Worm (Caenorhabditis elegans) whole organism, L4 larva: ENCODE data around the gene fbxa-95.

Experiments used
- F26F4.8 ChIP-seq: fragments of 200-800 bp; sonication (Bioruptor generic); conservative IDR thresholded peaks from 2 replicates; pipeline ENCODE4 v1.3.6; 2022; ENCODE audit warnings: missing genetic modification characterization, missing compliant biosample characterization
- F37D6.2 ChIP-seq: sonication (generic microtip); optimal IDR thresholded peaks from 2 replicates; lab custom pipeline; 2016; ENCODE audit warnings: mild to moderate bottlenecking, missing genetic modification characterization, missing compliant biosample characterization
- T20F7.1 ChIP-seq: fragments of 200-800 bp; sonication (Bioruptor generic); optimal IDR thresholded peaks from 2 replicates; lab custom pipeline; 2018; ENCODE audit warnings: mild to moderate bottlenecking, missing genetic modification characterization, missing compliant biosample characterization
- T26A8.4 ChIP-seq: fragments of 200-800 bp; sonication (Bioruptor generic); IDR thresholded peaks from 2 replicates; pipeline ENCODE4 v1.3.6; 2022; ENCODE audit warnings: missing genetic modification characterization, missing compliant biosample characterization
- Y5F2A.4 ChIP-seq: fragments of 200-800 bp; sonication (Bioruptor generic); optimal IDR thresholded peaks from 2 replicates; lab custom pipeline; 2018; ENCODE audit warnings: mild to moderate bottlenecking, missing genetic modification characterization, missing compliant biosample characterization
- Y75B8A.6 ChIP-seq: fragments of 200-800 bp; sonication (Bioruptor generic); IDR thresholded peaks from 2 replicates; pipeline ENCODE4 v1.3.6; 2022; ENCODE audit warnings: missing genetic modification reagents, missing genetic modification characterization, missing compliant biosample characterization
- ZK546.5 ChIP-seq, 2 experiments: sonication (generic microtip); optimal IDR thresholded peaks; 2 replicates each; lab custom pipeline; 2017; ENCODE audit warnings: missing biosample characterization in 2 of 2, missing genetic modification characterization in 2 of 2
- ama-1 ChIP-seq: fragments of 150-350 bp; optimal IDR thresholded peaks from 2 replicates; lab custom pipeline; 2014; ENCODE audit warnings: inconsistent platforms, mixed read lengths
- arid-1 ChIP-seq: fragments of 200-800 bp; sonication (Bioruptor generic); conservative IDR thresholded peaks from 2 replicates; pipeline ENCODE4 v1.3.6; 2022; ENCODE audit warnings: missing genetic modification reagents, missing genetic modification characterization, missing compliant biosample characterization
- attf-4 ChIP-seq: sonication (generic microtip); optimal IDR thresholded peaks from 3 replicates; lab custom pipeline; 2017; ENCODE audit warnings: missing biosample characterization, missing genetic modification characterization
- ceh-28 ChIP-seq: fragments of 150-350 bp; optimal IDR thresholded peaks from 2 replicates; lab custom pipeline; 2014; ENCODE audit warnings: missing biosample characterization, missing genetic modification reagents, missing genetic modification characterization
- ces-1 ChIP-seq: fragments of 150-350 bp; sonication (generic microtip); optimal IDR thresholded peaks from 4 replicates; lab custom pipeline; 2014; ENCODE audit warnings: missing biosample characterization, missing genetic modification reagents, missing genetic modification characterization
- cey-2 ChIP-seq: sonication (generic microtip); optimal IDR thresholded peaks from 3 replicates; lab custom pipeline; 2017; ENCODE audit warnings: missing genetic modification characterization, mild to moderate bottlenecking, missing compliant biosample characterization, antibody characterized with exemption, borderline replicate concordance; ENCODE audit not compliant: insufficient read depth
- daf-12 ChIP-seq: fragments of 150-350 bp; optimal IDR thresholded peaks from 2 replicates; lab custom pipeline; 2014; ENCODE audit warnings: missing biosample characterization, missing genetic modification reagents, missing genetic modification characterization
- daf-16 ChIP-seq, 3 experiments: sonication (generic microtip); optimal IDR thresholded peaks; 2 replicates each; lab custom pipeline; 2016 to 2017; ENCODE audit warnings: missing genetic modification characterization in 3 of 3, missing genetic modification reagents in 3 of 3, mild to moderate bottlenecking in 2 of 3, missing compliant biosample characterization in 2 of 3, missing biosample characterization in 1 of 3, moderate library complexity in 1 of 3
- daf-19 ChIP-seq: fragments of 200-800 bp; sonication (Bioruptor generic); conservative IDR thresholded peaks from 2 replicates; pipeline ENCODE4 v1.3.6; 2022; ENCODE audit warnings: missing genetic modification characterization, missing compliant biosample characterization
- dmd-6 ChIP-seq: fragments of 200-800 bp; sonication (Bioruptor generic); IDR thresholded peaks from 2 replicates; pipeline ENCODE4 v1.3.6; 2022; ENCODE audit warnings: missing genetic modification reagents, missing genetic modification characterization, missing compliant biosample characterization
- dpl-1 ChIP-seq: fragments of 150-350 bp; optimal IDR thresholded peaks from 2 replicates; lab custom pipeline; 2014; ENCODE audit warnings: missing biosample characterization, missing genetic modification reagents, missing genetic modification characterization
- duxl-1 ChIP-seq: sonication (generic microtip); optimal IDR thresholded peaks from 2 replicates; lab custom pipeline; 2016; ENCODE audit warnings: mild to moderate bottlenecking, missing genetic modification characterization, moderate library complexity, missing compliant biosample characterization; ENCODE audit not compliant: poor library complexity
- dve-1 ChIP-seq: sonication (generic microtip); optimal IDR thresholded peaks from 2 replicates; lab custom pipeline; 2017; ENCODE audit warnings: antibody characterized with exemption, mild to moderate bottlenecking, missing genetic modification characterization, missing compliant biosample characterization; ENCODE audit not compliant: insufficient read depth
- egl-43 ChIP-seq: fragments of 200-800 bp; sonication (Bioruptor generic); IDR thresholded peaks from 2 replicates; pipeline ENCODE4 v1.3.6; 2022; ENCODE audit warnings: missing genetic modification reagents, missing genetic modification characterization, missing compliant biosample characterization
- fkh-10 ChIP-seq: fragments of 150-350 bp; optimal IDR thresholded peaks from 2 replicates; lab custom pipeline; 2014; ENCODE audit warnings: missing biosample characterization, missing genetic modification reagents, missing genetic modification characterization
- gei-8 ChIP-seq: fragments of 200-800 bp; sonication (Bioruptor generic); optimal IDR thresholded peaks from 2 replicates; lab custom pipeline; 2018; ENCODE audit warnings: mild to moderate bottlenecking, missing genetic modification characterization, missing compliant biosample characterization
- hif-1 ChIP-seq, 2 experiments: sonication (generic microtip); optimal IDR thresholded peaks; 2 replicates each; lab custom pipeline; 2016 to 2017; ENCODE audit warnings: missing compliant biosample characterization in 2 of 2, missing genetic modification characterization in 2 of 2, missing genetic modification reagents in 2 of 2, missing genotype in 2 of 2, mild to moderate bottlenecking in 1 of 2
- hlh-30 ChIP-seq: sonication (generic microtip); optimal IDR thresholded peaks from 2 replicates; lab custom pipeline; 2017; ENCODE audit warnings: antibody characterized with exemption, mild to moderate bottlenecking, missing genetic modification characterization, missing compliant biosample characterization; ENCODE audit not compliant: insufficient read depth
- jun-1 ChIP-seq: fragments of 150-350 bp; optimal IDR thresholded peaks from 2 replicates; lab custom pipeline; 2014; ENCODE audit warnings: missing biosample characterization, missing genetic modification reagents, missing genetic modification characterization
- lim-7 ChIP-seq: fragments of 200-800 bp; sonication (Bioruptor generic); IDR thresholded peaks from 2 replicates; pipeline ENCODE4 v1.3.6; 2022; ENCODE audit warnings: missing genetic modification characterization, missing compliant biosample characterization
- lin-15B ChIP-seq: fragments of 150-350 bp; sonication (generic microtip); optimal IDR thresholded peaks from 3 replicates; lab custom pipeline; 2014; ENCODE audit warnings: missing biosample characterization, missing genetic modification characterization
- lin-29 ChIP-seq: fragments of 200-800 bp; sonication (Bioruptor generic); IDR thresholded peaks from 2 replicates; pipeline ENCODE4 v1.3.6; 2022; ENCODE audit warnings: missing genetic modification reagents, missing genetic modification characterization, missing compliant biosample characterization
- lir-3 ChIP-seq: sonication (generic microtip); optimal IDR thresholded peaks from 2 replicates; lab custom pipeline; 2016; ENCODE audit warnings: mild to moderate bottlenecking, missing genetic modification characterization, missing compliant biosample characterization
- mep-1 ChIP-seq: fragments of 150-350 bp; sonication (generic microtip); optimal IDR thresholded peaks from 3 replicates; lab custom pipeline; 2014; ENCODE audit warnings: missing biosample characterization, missing genetic modification characterization
- mes-2 ChIP-seq: sonication (generic microtip); optimal IDR thresholded peaks from 2 replicates; lab custom pipeline; 2016; ENCODE audit warnings: missing genotype, mild to moderate bottlenecking, missing genetic modification characterization, missing compliant biosample characterization; ENCODE audit not compliant: poor library complexity, severe bottlenecking
- mxl-2 ChIP-seq: fragments of 200-800 bp; sonication (Bioruptor generic); conservative IDR thresholded peaks from 2 replicates; pipeline ENCODE4 v1.3.6; 2022; ENCODE audit warnings: missing genetic modification reagents, missing genetic modification characterization, missing compliant biosample characterization
- nhr-10 ChIP-seq: fragments of 150-350 bp; optimal IDR thresholded peaks from 2 replicates; lab custom pipeline; 2014; ENCODE audit warnings: missing biosample characterization, missing genetic modification characterization
- nhr-237 ChIP-seq: sonication (generic microtip); optimal IDR thresholded peaks from 2 replicates; lab custom pipeline; 2017; ENCODE audit warnings: missing biosample characterization, missing genetic modification characterization
- nhr-25 ChIP-seq: sonication (generic microtip); optimal IDR thresholded peaks from 2 replicates; lab custom pipeline; 2017; ENCODE audit warnings: missing genetic modification characterization, mild to moderate bottlenecking, missing compliant biosample characterization, antibody characterized with exemption, moderate library complexity, borderline replicate concordance; ENCODE audit not compliant: insufficient read depth
- nhr-48 ChIP-seq: sonication (generic microtip); optimal IDR thresholded peaks from 2 replicates; lab custom pipeline; 2016; ENCODE audit warnings: mild to moderate bottlenecking, missing genetic modification characterization, missing compliant biosample characterization
- nhr-6 ChIP-seq: fragments of 150-350 bp; optimal IDR thresholded peaks from 2 replicates; lab custom pipeline; 2014; ENCODE audit warnings: missing biosample characterization, missing genetic modification characterization
- pha-4 ChIP-seq, 2 experiments: fragments of 150-350 bp in 1 of 2; fragments of 200-800 bp in 1 of 2; sonication (Bioruptor generic) in 1 of 2; IDR thresholded peaks in 1 of 2; optimal IDR thresholded peaks in 1 of 2; 2 replicates each; pipeline versions ENCODE4 v1.3.6 to Lab custom; 2014 to 2022; ENCODE audit warnings: missing genetic modification characterization in 2 of 2, missing genetic modification reagents in 2 of 2, missing biosample characterization in 1 of 2, missing compliant biosample characterization in 1 of 2
- pqm-1 ChIP-seq: sonication (generic microtip); optimal IDR thresholded peaks from 2 replicates; lab custom pipeline; 2017; ENCODE audit warnings: missing biosample characterization, missing genetic modification characterization
- snpc-4 ChIP-seq: fragments of 150-350 bp; optimal IDR thresholded peaks from 2 replicates; lab custom pipeline; 2014; ENCODE audit warnings: missing biosample characterization, missing genetic modification characterization
- spr-3 ChIP-seq: fragments of 200-800 bp; sonication (Bioruptor generic); optimal IDR thresholded peaks from 2 replicates; lab custom pipeline; 2018; ENCODE audit warnings: mild to moderate bottlenecking, missing genetic modification characterization, missing compliant biosample characterization
- tra-1 ChIP-seq: fragments of 200-800 bp; sonication (Bioruptor generic); IDR thresholded peaks from 2 replicates; pipeline ENCODE4 v1.3.6; 2022; ENCODE audit warnings: missing genetic modification reagents, missing genetic modification characterization, missing compliant biosample characterization
- unc-39 ChIP-seq: sonication (generic microtip); optimal IDR thresholded peaks from 2 replicates; lab custom pipeline; 2017; ENCODE audit warnings: missing biosample characterization, missing genetic modification characterization
- unc-62 ChIP-seq, 3 experiments: fragments of 150-350 bp in 1 of 3; sonication (generic microtip); optimal IDR thresholded peaks in 2 of 3; peaks in 1 of 3; 1 replicate in 1 of 3; 2 replicates in 2 of 3; lab custom pipeline; 2014 to 2017; ENCODE audit warnings: missing biosample characterization in 3 of 3, missing genetic modification characterization in 3 of 3, missing genetic modification reagents in 3 of 3, missing genotype in 1 of 3
- zfp-3 ChIP-seq: fragments of 200-800 bp; sonication (Bioruptor generic); conservative IDR thresholded peaks from 2 replicates; pipeline ENCODE4 v1.3.6; 2022; ENCODE audit warnings: missing genetic modification reagents, missing genetic modification characterization, missing compliant biosample characterization
- zip-11 ChIP-seq: fragments of 200-800 bp; sonication (Bioruptor generic); IDR thresholded peaks from 2 replicates; pipeline ENCODE4 v1.3.6; 2022; ENCODE audit warnings: missing genetic modification characterization, missing compliant biosample characterization
- ztf-11 ChIP-seq: fragments of 150-350 bp; optimal IDR thresholded peaks from 2 replicates; lab custom pipeline; 2014; ENCODE audit warnings: missing biosample characterization, missing genetic modification characterization

The fbxa-95 gene

DNA sequence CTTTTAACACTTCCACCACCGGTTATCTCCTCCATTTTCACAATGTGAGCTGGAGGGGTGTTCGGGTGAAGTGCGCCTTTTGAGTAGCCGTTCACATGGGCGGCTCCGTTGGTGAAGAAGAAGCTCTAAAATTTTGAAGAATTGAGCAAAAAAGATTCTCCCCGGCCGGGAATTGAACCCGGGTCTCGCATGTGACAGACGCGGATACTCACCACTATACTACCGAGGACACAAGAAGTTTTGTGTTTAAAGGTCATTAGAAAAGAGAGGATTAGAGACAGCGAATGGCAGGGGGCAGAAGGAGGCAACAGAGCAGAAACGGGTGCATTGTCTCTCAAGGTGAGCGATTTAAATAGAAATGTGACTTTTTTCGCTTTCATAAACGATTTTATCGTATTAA, 19.6 kb upstream of the fbxa-95 start (continued):
- TF ChIP-seq F37D6.2 (tag; lab: Kevin White, UChicago) (no peak), lin-15B (tag; lab: Kevin White, UChicago) (no peak), dmd-6 (peak; percentile 40; the same call in 1 of the 2 replicates), Y5F2A.4 (GFP tag; lab: Kevin White, UChicago) (peak; percentile 47), ceh-28 (tag; lab: Kevin White, UChicago) (no peak), nhr-10 (tag; lab: Kevin White, UChicago) (no peak), nhr-237 (tag; lab: Kevin White, UChicago) (no peak), unc-62 (GFP tag; optimal IDR thresholded peaks at IDR 0.05 in 1 of 2; lab: Kevin White, UChicago) (no peak), unc-62 (tag; optimal IDR thresholded peaks at IDR 0.05; lab: Kevin White, UChicago) (no peak), gei-8 (GFP tag; lab: Kevin White, UChicago) (no peak), attf-4 (tag; lab: Kevin White, UChicago) (no peak), ama-1 (no peak), daf-12 (tag; lab: Kevin White, UChicago) (no peak), lin-29 (peak; percentile 60; the same call in 1 of the 2 replicates), snpc-4 (tag; lab: Kevin White, UChicago) (no peak), T26A8.4 (GFP tag; lab: Robert Waterston, UW) (peak; percentile 60; the same call in 1 of the 2 replicates), Y75B8A.6 (0 out of 2 replicates have a peak, but pooled peaks have one; percentile 60), dpl-1 (GFP tag; lab: Kevin White, UChicago) (peak; percentile 10), pqm-1 (no peak), daf-16 (GFP tag; optimal IDR thresholded peaks at IDR 0.05; lab: Kevin White, UChicago) (peak in 1 of 2 experiments; percentile 28), daf-16 (tag; optimal IDR thresholded peaks at IDR 0.05; lab: Kevin White, UChicago) (peak; percentile 32), zfp-3 (GFP tag; lab: Robert Waterston, UW) (no peak), nhr-25 (tag; lab: Kevin White, UChicago) (no peak), tra-1 (GFP tag; lab: Robert Waterston, UW) (peak; percentile 81), ZK546.5 (tag; optimal IDR thresholded peaks at IDR 0.05; lab: Kevin White, UChicago) (no peak), hlh-30 (tag; lab: Kevin White, UChicago) (peak; percentile 90), mep-1 (tag; lab: Kevin White, UChicago) (peak; percentile 67), spr-3 (GFP tag; lab: Kevin White, UChicago) (peak; percentile 53), nhr-6 (peak; percentile 25), daf-19 (no peak), cey-2 (tag; lab: Kevin White, UChicago) (no peak), nhr-48 (tag; lab: Kevin White, UChicago) (peak; percentile 25), ztf-11 (no peak), T20F7.1 (GFP tag; lab: Kevin White, UChicago) (no peak), duxl-1 (peak; percentile 63), lir-3 (peak; percentile 47), F26F4.8 (GFP tag; lab: Robert Waterston, UW) (peak; percentile 87), lim-7 (GFP tag; lab: Robert Waterston, UW) (peak; percentile 89), zip-11 (GFP tag; lab: Robert Waterston, UW) (peak; percentile 41; the same call in 1 of the 2 replicates), egl-43 (GFP tag; lab: Robert Waterston, UW) (peak; percentile 95), jun-1 (tag; lab: Kevin White, UChicago) (no peak), fkh-10 (GFP tag; lab: Kevin White, UChicago) (no peak), arid-1 (GFP tag; lab: Robert Waterston, UW) (peak; percentile 73), hif-1 (tag; optimal IDR thresholded peaks at IDR 0.05; lab: Kevin White, UChicago) (peak in 1 of 2 experiments; percentile 35), dve-1 (tag; lab: Kevin White, UChicago) (no peak), pha-4 (GFP tag; IDR thresholded peaks at IDR 0.05; lab: Robert Waterston, UW) (peak; percentile 90), pha-4 (tag; optimal IDR thresholded peaks at IDR 0.05; lab: Kevin White, UChicago) (no peak), mes-2 (tag; lab: Kevin White, UChicago) (peak; percentile 52), mxl-2 (GFP tag; lab: Robert Waterston, UW) (no peak), ces-1 (GFP tag; lab: Kevin White, UChicago) (no peak), unc-39 (no peak)
